Fruit fly (Drosophila melanogaster) S2 (cell line): ENCODE measurements around the gene mtm.

Experiments
- CG8478 ChIP-seq: fragments of >200 bp; optimal IDR thresholded peaks from 2 replicates; lab custom pipeline; 2018
- CTCF ChIP-seq, 2 experiments: fragments of >200 bp; optimal IDR thresholded peaks; 2 replicates each; lab custom pipeline; 2018

DNA sequence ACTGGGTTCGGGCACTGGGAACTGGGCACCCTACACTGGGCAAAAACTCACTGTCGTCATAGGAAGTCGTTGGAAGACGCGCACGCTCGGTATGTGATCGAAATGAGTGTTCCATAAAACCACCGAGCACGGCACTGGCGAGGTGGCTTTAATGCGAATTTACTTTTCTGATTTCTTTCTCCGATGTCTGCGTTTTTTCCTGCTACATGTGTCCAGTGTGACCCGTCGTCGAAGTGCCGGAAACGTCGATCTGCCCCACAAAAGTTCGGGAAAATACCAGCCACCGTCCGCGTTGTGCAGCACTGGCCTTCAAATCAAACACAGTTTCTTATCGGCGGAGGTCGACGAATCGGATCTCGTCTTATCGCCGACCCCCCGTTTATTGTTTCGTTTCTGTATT is 37.6 kb downstream of the mtm start, which contains the start of gene Kdm5:
- TF ChIP-seq CTCF (optimal IDR thresholded peaks at IDR 0.05; lab: Kevin White, UChicago) (peak in 1 of 2 experiments; percentile 7), CG8478 (lab: Kevin White, UChicago) (no peak)
